Fruit fly (Drosophila melanogaster) Kc167 (cell line): ENCODE results near the gene CG14572.

ENCODE experiments used
- psq ChIP-seq: fragments of >200 bp; optimal IDR thresholded peaks from 2 replicates; lab custom pipeline; 2017; ENCODE audit warnings: missing external identifiers
- ttk ChIP-seq: sonication (Bioruptor generic); optimal IDR thresholded peaks from 2 replicates; lab custom pipeline; 2017; ENCODE audit warnings: missing external identifiers

- no peak for TF ChIP-seq psq (lab: Kevin White, UChicago)
- no peak for TF ChIP-seq ttk (lab: Kevin White, UChicago)
These were observed 41.3 kb upstream of the CG14572 start for dm6 chr3L:21700052-21700451.
